Worm (Caenorhabditis elegans): Measurements from ENCODE around the gene hch-1.

Gene hch-1

DNA sequence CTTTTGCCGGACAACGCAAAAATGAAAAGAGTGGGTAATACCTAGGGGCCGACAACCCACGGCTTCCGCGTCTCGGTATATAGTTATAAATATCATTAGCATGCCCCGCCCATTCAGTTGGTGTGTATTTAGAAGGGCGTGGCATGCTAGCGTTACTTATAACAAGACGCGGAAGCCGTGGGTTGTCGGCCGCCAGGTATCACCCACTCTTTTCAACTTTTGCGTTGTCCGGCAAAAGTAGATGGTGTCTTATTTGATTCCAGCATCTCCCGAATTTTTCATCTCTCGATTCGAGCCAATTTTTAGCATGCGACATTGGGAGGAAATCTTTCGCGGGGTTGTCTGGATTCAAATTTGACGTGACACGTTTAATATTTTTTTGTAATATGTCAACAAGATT lies 18.0 kb upstream of the hch-1 start:
- TF ChIP-seq fkh-2 (tag; optimal IDR thresholded peaks at IDR 0.05) (no peak), elt-1 (tag; optimal IDR thresholded peaks at IDR 0.05) (no peak), nhr-43 (tag; optimal IDR thresholded peaks at IDR 0.05; ENCODE audit: poor library complexity, severe bottlenecking) (no peak), lin-39 (tag; optimal IDR thresholded peaks at IDR 0.05) (no peak), lin-15B (tag; optimal IDR thresholded peaks at IDR 0.05) (no peak), ama-1 (optimal IDR thresholded peaks at IDR 0.05) (no peak), nhr-23 (tag; optimal IDR thresholded peaks at IDR 0.05) (no peak), egl-27 (tag; optimal IDR thresholded peaks at IDR 0.05) (no peak), nhr-25 (tag; optimal IDR thresholded peaks at IDR 0.05) (no peak), nhr-237 (tag; optimal IDR thresholded peaks at IDR 0.05) (no peak), unc-62 (GFP tag; optimal IDR thresholded peaks at IDR 0.05) (no peak)

DNA sequence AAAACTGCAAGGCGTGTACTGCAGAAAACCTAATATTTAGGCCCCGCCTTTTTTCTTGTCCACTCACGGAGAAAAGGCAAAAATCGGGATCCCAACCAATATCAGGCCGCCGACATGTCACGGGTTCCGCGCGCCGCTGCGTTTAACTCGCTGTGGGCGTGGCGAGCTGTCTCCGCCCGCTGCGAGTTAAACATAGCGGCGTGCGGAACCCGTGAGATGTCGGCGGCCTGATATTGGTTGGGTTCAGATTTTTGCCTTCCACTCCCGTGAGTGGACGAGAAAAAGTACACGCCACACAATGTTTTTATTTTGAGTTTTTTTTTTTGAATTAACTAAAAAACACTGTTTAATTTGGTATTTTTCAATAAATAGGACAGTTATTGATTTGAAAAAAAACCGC lies 15.7 kb upstream of the hch-1 start:
- TF ChIP-seq nhr-25 (tag; optimal IDR thresholded peaks at IDR 0.05), result no peak
- TF ChIP-seq daf-12 (tag; optimal IDR thresholded peaks at IDR 0.05), result no peak
- TF ChIP-seq lsy-12 (tag; optimal IDR thresholded peaks at IDR 0.05), result no peak

DNA sequence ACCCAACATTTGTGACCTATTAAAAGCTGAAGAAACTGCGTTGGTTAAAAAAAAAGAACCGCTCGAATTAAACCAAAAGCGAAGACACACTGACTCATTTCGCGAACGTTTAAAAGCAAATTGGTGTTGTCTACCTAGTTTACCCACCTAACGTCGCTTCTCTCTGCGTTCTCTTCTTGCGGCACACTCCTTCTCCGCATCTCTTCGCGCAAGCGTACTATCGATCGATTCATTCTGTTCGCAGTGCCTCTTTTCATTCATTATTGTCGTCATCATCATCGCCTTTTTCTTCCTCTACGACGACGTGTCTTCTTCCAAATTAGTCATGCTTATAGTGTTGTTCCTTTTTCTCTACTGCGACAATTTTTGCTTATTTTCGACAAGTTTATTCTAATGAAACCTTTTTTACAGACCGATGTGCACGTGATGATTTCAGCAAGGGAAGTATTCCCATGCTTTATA lies 11.4 kb upstream of the hch-1 start, which contains the start of gene atrn-1:
Gene atrn-1 (plus strand): TSS at position 412 of the 462 bp plus-strand sequence.
- TF ChIP-seq pqm-1 (tag; optimal IDR thresholded peaks at IDR 0.05), result no peak
- TF ChIP-seq ceh-9 (tag; optimal IDR thresholded peaks at IDR 0.05), result no peak
- TF ChIP-seq egl-5 (tag; optimal IDR thresholded peaks at IDR 0.05), result no peak
- TF ChIP-seq nhr-23 (tag; optimal IDR thresholded peaks at IDR 0.05), result peak; percentile 43
- TF ChIP-seq elt-2 (tag; optimal IDR thresholded peaks at IDR 0.05), result no peak
- TF ChIP-seq aly-2 (tag; optimal IDR thresholded peaks at IDR 0.05), result no peak
- no peak for TF ChIP-seq nhr-43 (tag; optimal IDR thresholded peaks at IDR 0.05; ENCODE audit: poor library complexity, severe bottlenecking)
- no peak for TF ChIP-seq ztf-4 (tag; optimal IDR thresholded peaks at IDR 0.05)
- TF ChIP-seq nhr-12 (tag; optimal IDR thresholded peaks at IDR 0.05), result no peak
- TF ChIP-seq nhr-11 (tag; optimal IDR thresholded peaks at IDR 0.05), result no peak
- no peak for TF ChIP-seq mdl-1 (tag; optimal IDR thresholded peaks at IDR 0.05)
- peak; percentile 71 for TF ChIP-seq hmg-11 (tag; optimal IDR thresholded peaks at IDR 0.05)
- TF ChIP-seq ama-1 (optimal IDR thresholded peaks at IDR 0.05), result no peak
- no peak for TF ChIP-seq nhr-67 (tag; optimal IDR thresholded peaks at IDR 0.05)
- TF ChIP-seq nhr-237 (tag; optimal IDR thresholded peaks at IDR 0.05), result no peak
- no peak for TF ChIP-seq R02D3.7 (tag; optimal IDR thresholded peaks at IDR 0.05)
- TF ChIP-seq pha-4 (tag; optimal IDR thresholded peaks at IDR 0.05), result peak; percentile 44
- TF ChIP-seq ceh-28 (tag; optimal IDR thresholded peaks at IDR 0.05), result peak; percentile 49
- no peak for TF ChIP-seq jun-1 (tag; optimal IDR thresholded peaks at IDR 0.05)
- TF ChIP-seq ztf-11 (tag; optimal IDR thresholded peaks at IDR 0.05), result no peak
- no peak for TF ChIP-seq nhr-28 (tag; optimal IDR thresholded peaks at IDR 0.05)
- TF ChIP-seq nhr-77 (tag; optimal IDR thresholded peaks at IDR 0.05), result no peak
- TF ChIP-seq egl-27 (tag; optimal IDR thresholded peaks at IDR 0.05), result no peak
- no peak for TF ChIP-seq snpc-4 (tag; optimal IDR thresholded peaks at IDR 0.05)
- no peak for TF ChIP-seq unc-62 (GFP tag; optimal IDR thresholded peaks at IDR 0.05)
- no peak for TF ChIP-seq fkh-10 (GFP tag; optimal IDR thresholded peaks at IDR 0.05)
- no peak for TF ChIP-seq lsy-12 (tag; optimal IDR thresholded peaks at IDR 0.05)
- TF ChIP-seq zag-1 (tag; optimal IDR thresholded peaks at IDR 0.05), result no peak
- TF ChIP-seq fos-1 (tag; optimal IDR thresholded peaks at IDR 0.05), result peak; percentile 34
- TF ChIP-seq nhr-25 (tag; optimal IDR thresholded peaks at IDR 0.05), result peak; percentile 64
- TF ChIP-seq lin-15B (tag; optimal IDR thresholded peaks at IDR 0.05), result no peak
- no peak for TF ChIP-seq eor-1 (tag; optimal IDR thresholded peaks at IDR 0.05)
- TF ChIP-seq nhr-76 (tag; optimal IDR thresholded peaks at IDR 0.05), result no peak
- no peak for TF ChIP-seq skn-1 (tag; optimal IDR thresholded peaks at IDR 0.05)
- TF ChIP-seq lin-39 (tag; optimal IDR thresholded peaks at IDR 0.05), result no peak
- TF ChIP-seq tbx-2 (tag; optimal IDR thresholded peaks at IDR 0.05), result no peak
- no peak for TF ChIP-seq daf-12 (tag; optimal IDR thresholded peaks at IDR 0.05)
- TF ChIP-seq ceh-82 (tag; optimal IDR thresholded peaks at IDR 0.05), result no peak
- no peak for TF ChIP-seq unc-39 (tag; optimal IDR thresholded peaks at IDR 0.05)
- no peak for TF ChIP-seq fkh-2 (tag; optimal IDR thresholded peaks at IDR 0.05)
- no peak for TF ChIP-seq elt-1 (tag; optimal IDR thresholded peaks at IDR 0.05)
- TF ChIP-seq nfya-1 (tag; optimal IDR thresholded peaks at IDR 0.05; ENCODE audit: insufficient read depth), result no peak
- no peak for TF ChIP-seq sea-2 (GFP tag; optimal IDR thresholded peaks at IDR 0.05)
- no peak for TF ChIP-seq ZK546.5 (tag; optimal IDR thresholded peaks at IDR 0.05)
- no peak for TF ChIP-seq mml-1 (tag; optimal IDR thresholded peaks at IDR 0.05)
- TF ChIP-seq elt-3 (tag; optimal IDR thresholded peaks at IDR 0.05), result no peak
- no peak for TF ChIP-seq ceh-16 (tag; optimal IDR thresholded peaks at IDR 0.05)
